Fruit fly (Drosophila melanogaster): ENCODE measurements around the gene dl.

DNA sequence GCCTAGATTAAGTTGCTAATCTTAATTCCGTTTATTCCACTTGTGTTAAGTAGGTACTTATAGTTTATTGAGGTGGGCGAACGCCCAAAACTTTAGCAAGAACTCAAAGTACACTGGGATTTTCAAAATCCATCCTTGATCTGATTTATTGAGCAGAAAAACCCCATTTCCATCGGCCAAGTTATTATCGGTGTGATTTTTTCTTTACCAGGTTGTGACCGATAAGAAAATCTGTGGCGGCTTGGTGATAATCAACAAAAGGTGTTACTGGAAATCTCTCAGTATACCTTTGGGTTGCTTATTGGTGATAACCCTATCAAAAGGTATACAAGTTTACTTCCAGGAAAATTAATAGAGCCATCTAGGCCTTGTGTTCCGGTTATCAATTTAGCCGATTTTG, 29.7 kb downstream of the dl start:
- no peak for TF ChIP-seq tna (GFP tag; IDR thresholded peaks at IDR 0.05; ENCODE audit: partially characterized antibody)
- no peak for TF ChIP-seq BEAF-32 (GFP tag; optimal IDR thresholded peaks at IDR 0.05)
- TF ChIP-seq Hr51 (GFP tag; optimal IDR thresholded peaks at IDR 0.05): no peak
- TF ChIP-seq H15 (GFP tag; IDR thresholded peaks at IDR 0.05): no peak
- no peak for TF ChIP-seq CG8924 (tag; optimal IDR thresholded peaks at IDR 0.05)
- TF ChIP-seq CG15479 (GFP tag; optimal IDR thresholded peaks at IDR 0.05): no peak
- TF ChIP-seq HLH4C (GFP tag; IDR thresholded peaks at IDR 0.05; ENCODE audit: partially characterized antibody): no peak
- TF ChIP-seq lbe (GFP tag; optimal IDR thresholded peaks at IDR 0.05): no peak
